Worm (Caenorhabditis elegans) whole organism, late embryonic: ENCODE data around the gene F49C5.16.
A peak's percentile ranks its signal among the peaks of the same experiment; 100 is the strongest.

ENCODE experiments used
- F13H6.1 ChIP-seq: sonication (generic microtip); optimal IDR thresholded peaks from 2 replicates; lab custom pipeline; 2016; ENCODE audit warnings: missing genetic modification characterization, missing compliant biosample characterization
- K09A11.1 ChIP-seq: sonication (generic microtip); optimal IDR thresholded peaks from 2 replicates; lab custom pipeline; 2017; ENCODE audit warnings: antibody characterized with exemption, mild to moderate bottlenecking, missing genetic modification characterization, missing compliant biosample characterization; ENCODE audit not compliant: insufficient read depth
- T23F11.4 ChIP-seq: fragments of 200-800 bp; sonication (Bioruptor generic); optimal IDR thresholded peaks from 2 replicates; lab custom pipeline; 2018; ENCODE audit warnings: mild to moderate bottlenecking, missing genetic modification characterization, missing compliant biosample characterization
- Y22D7AL.16 ChIP-seq: sonication (generic microtip); optimal IDR thresholded peaks from 2 replicates; lab custom pipeline; 2016; ENCODE audit warnings: missing genetic modification characterization, missing compliant biosample characterization
- ahr-1 ChIP-seq: sonication (generic microtip); optimal IDR thresholded peaks from 2 replicates; lab custom pipeline; 2016; ENCODE audit warnings: missing genetic modification characterization, missing compliant biosample characterization
- ceh-2 ChIP-seq: sonication (generic microtip); optimal IDR thresholded peaks from 2 replicates; lab custom pipeline; 2016; ENCODE audit warnings: missing genotype, missing genetic modification characterization, missing compliant biosample characterization
- ceh-22 ChIP-seq: sonication (generic microtip); optimal IDR thresholded peaks from 2 replicates; lab custom pipeline; 2017; ENCODE audit warnings: missing biosample characterization, missing genetic modification characterization
- ceh-30 ChIP-seq: fragments of 150-350 bp; optimal IDR thresholded peaks from 2 replicates; lab custom pipeline; 2014; ENCODE audit warnings: missing biosample characterization, missing genetic modification characterization
- ceh-45 ChIP-seq: fragments of 200-800 bp; sonication (Bioruptor generic); IDR thresholded peaks from 2 replicates; pipeline ENCODE4 v1.3.6; 2022; ENCODE audit warnings: missing genetic modification reagents, missing genetic modification characterization, missing compliant biosample characterization
- che-1 ChIP-seq: sonication (generic microtip); optimal IDR thresholded peaks from 2 replicates; lab custom pipeline; 2016; ENCODE audit warnings: mild to moderate bottlenecking, missing genetic modification characterization, missing compliant biosample characterization
- dve-1 ChIP-seq: sonication (generic microtip); optimal IDR thresholded peaks from 2 replicates; lab custom pipeline; 2017; ENCODE audit warnings: antibody characterized with exemption, mild to moderate bottlenecking, missing genetic modification characterization, missing compliant biosample characterization
- elt-2 ChIP-seq: sonication (generic microtip); optimal IDR thresholded peaks from 2 replicates; lab custom pipeline; 2016; ENCODE audit warnings: missing genetic modification reagents, missing genetic modification characterization, missing compliant biosample characterization
- elt-4 ChIP-seq: sonication (generic microtip); optimal IDR thresholded peaks from 2 replicates; lab custom pipeline; 2016; ENCODE audit warnings: missing genetic modification characterization, missing compliant biosample characterization
- ets-4 ChIP-seq: sonication (generic microtip); optimal IDR thresholded peaks from 2 replicates; lab custom pipeline; 2016; ENCODE audit warnings: missing genetic modification characterization, missing compliant biosample characterization
- fax-1 ChIP-seq: sonication (generic microtip); optimal IDR thresholded peaks from 2 replicates; lab custom pipeline; 2016; ENCODE audit warnings: missing genotype, missing genetic modification characterization, missing compliant biosample characterization
- fkh-10 ChIP-seq: fragments of 150-350 bp; optimal IDR thresholded peaks from 2 replicates; lab custom pipeline; 2014; ENCODE audit warnings: missing biosample characterization, missing genetic modification reagents, missing genetic modification characterization
- hlh-13 ChIP-seq: fragments of 200-800 bp; sonication (Bioruptor generic); optimal IDR thresholded peaks from 2 replicates; lab custom pipeline; 2018; ENCODE audit warnings: mild to moderate bottlenecking, missing genetic modification characterization, missing compliant biosample characterization
- hlh-15 ChIP-seq: sonication (generic microtip); optimal IDR thresholded peaks from 2 replicates; lab custom pipeline; 2016; ENCODE audit warnings: missing genetic modification characterization, missing compliant biosample characterization
- hlh-30 ChIP-seq: sonication (generic microtip); optimal IDR thresholded peaks from 2 replicates; lab custom pipeline; 2017; ENCODE audit warnings: antibody characterized with exemption, missing genetic modification characterization, missing compliant biosample characterization; ENCODE audit not compliant: insufficient read depth
- hlh-6 ChIP-seq: sonication (generic microtip); optimal IDR thresholded peaks from 2 replicates; lab custom pipeline; 2016; ENCODE audit warnings: missing genotype, missing genetic modification characterization, missing compliant biosample characterization
- hlh-8 ChIP-seq: sonication (generic microtip); optimal IDR thresholded peaks from 2 replicates; lab custom pipeline; 2016; ENCODE audit warnings: missing genotype, missing genetic modification characterization, missing compliant biosample characterization
- lin-11 ChIP-seq: fragments of 200-800 bp; sonication (Bioruptor generic); optimal IDR thresholded peaks from 2 replicates; lab custom pipeline; 2018; ENCODE audit warnings: mild to moderate bottlenecking, missing genetic modification characterization, missing compliant biosample characterization
- madf-2 ChIP-seq: sonication (generic microtip); optimal IDR thresholded peaks from 2 replicates; lab custom pipeline; 2017; ENCODE audit warnings: missing genetic modification characterization, missing compliant biosample characterization
- nfya-1 ChIP-seq: sonication (generic microtip); optimal IDR thresholded peaks from 2 replicates; lab custom pipeline; 2017; ENCODE audit warnings: missing genetic modification characterization, mild to moderate bottlenecking, missing compliant biosample characterization, antibody characterized with exemption, moderate library complexity
- nhr-11 ChIP-seq: fragments of 150-350 bp; optimal IDR thresholded peaks from 2 replicates; lab custom pipeline; 2014; ENCODE audit warnings: missing biosample characterization, missing genetic modification characterization
- pax-1 ChIP-seq: fragments of 150-350 bp; optimal IDR thresholded peaks from 2 replicates; lab custom pipeline; 2014; ENCODE audit warnings: missing biosample characterization, missing genetic modification characterization
- pqm-1 ChIP-seq: sonication (generic microtip); optimal IDR thresholded peaks from 2 replicates; lab custom pipeline; 2016; ENCODE audit warnings: missing genetic modification characterization, missing compliant biosample characterization
- pros-1 ChIP-seq: fragments of 150-350 bp; optimal IDR thresholded peaks from 2 replicates; lab custom pipeline; 2014; ENCODE audit warnings: missing biosample characterization, missing genetic modification reagents, missing genetic modification characterization
- sdc-2 ChIP-seq: sonication (generic microtip); optimal IDR thresholded peaks from 2 replicates; lab custom pipeline; 2016; ENCODE audit warnings: missing genotype, missing genetic modification characterization, missing compliant biosample characterization
- sox-2 ChIP-seq: fragments of 200-800 bp; sonication (Bioruptor generic); IDR thresholded peaks from 2 replicates; pipeline ENCODE4 v1.3.6; 2022; ENCODE audit warnings: missing genetic modification reagents, missing genetic modification characterization, missing compliant biosample characterization
- sox-4 ChIP-seq: sonication (generic microtip); optimal IDR thresholded peaks from 2 replicates; lab custom pipeline; 2017; ENCODE audit warnings: mild to moderate bottlenecking, missing genetic modification characterization, inconsistent platforms, missing compliant biosample characterization
- unc-3 ChIP-seq, 2 experiments: fragments of 200-800 bp in 1 of 2; sonication (Bioruptor generic) in 1 of 2; sonication (generic microtip) in 1 of 2; conservative IDR thresholded peaks in 1 of 2; optimal IDR thresholded peaks in 1 of 2; 2 replicates each; pipeline versions ENCODE4 v1.3.6 to Lab custom; 2016 to 2022; ENCODE audit warnings: missing compliant biosample characterization in 2 of 2, missing genetic modification characterization in 2 of 2, missing genetic modification reagents in 1 of 2
- unc-86 ChIP-seq: sonication (generic microtip); optimal IDR thresholded peaks from 2 replicates; lab custom pipeline; 2016; ENCODE audit warnings: missing genetic modification characterization, missing compliant biosample characterization
- zip-5 ChIP-seq: sonication (generic microtip); optimal IDR thresholded peaks from 2 replicates; lab custom pipeline; 2016; ENCODE audit warnings: missing genetic modification characterization, missing compliant biosample characterization

F49C5.16 gene

ce11 chrII:12542594-12542997 is 5.1 kb upstream of the F49C5.16 start:
- TF ChIP-seq pqm-1 (tag; lab: Kevin White, UChicago) (no peak), elt-2 (peak; percentile 89)

ce11 chrII:12544533-12544932 is 3.1 kb upstream of the F49C5.16 start, which contains the start of gene F49C5.9:
Gene F49C5.9 (minus strand): TSS chrII:12544633.
- TF ChIP-seq ahr-1 (no peak), ceh-2 (tag; lab: Kevin White, UChicago) (no peak)

ce11 chrII:12546413-12546812 is 1.2 kb upstream of the F49C5.16 start, which contains the start of the genes F49C5.5 and F49C5.10:
Gene F49C5.5 (minus strand): TSS chrII:12546513.
Gene F49C5.10 (plus strand): TSS chrII:12546756.
- TF ChIP-seq unc-3 (GFP tag; conservative IDR thresholded peaks at IDR 0.05; lab: Robert Waterston, UW) = no peak
- TF ChIP-seq unc-3 (tag; optimal IDR thresholded peaks at IDR 0.05; lab: Kevin White, UChicago) = no peak
- no peak for TF ChIP-seq ceh-30 (tag; lab: Kevin White, UChicago)
- no peak for TF ChIP-seq Y22D7AL.16
- TF ChIP-seq nfya-1 = no peak
- no peak for TF ChIP-seq fkh-10 (GFP tag; lab: Kevin White, UChicago)
- TF ChIP-seq hlh-15 (tag; lab: Kevin White, UChicago) = no peak
- TF ChIP-seq madf-2 (tag; lab: Kevin White, UChicago) = no peak
- TF ChIP-seq hlh-8 = no peak
- TF ChIP-seq elt-4 (tag; lab: Kevin White, UChicago) = no peak
- TF ChIP-seq dve-1 (tag; lab: Kevin White, UChicago) = no peak
- no peak for TF ChIP-seq K09A11.1
- no peak for TF ChIP-seq hlh-30 (tag; lab: Kevin White, UChicago)
- TF ChIP-seq pax-1 = no peak
- TF ChIP-seq sdc-2 (tag; lab: Kevin White, UChicago) = no peak

- no peak for TF ChIP-seq F13H6.1 (tag; lab: Kevin White, UChicago)
- TF ChIP-seq ets-4 (tag; lab: Kevin White, UChicago) = no peak
- TF ChIP-seq hlh-13 (GFP tag; lab: Kevin White, UChicago) = no peak
- no peak for TF ChIP-seq hlh-30 (tag; lab: Kevin White, UChicago)
- no peak for TF ChIP-seq che-1 (tag; lab: Kevin White, UChicago)
- no peak for TF ChIP-seq elt-2
- TF ChIP-seq fkh-10 (GFP tag; lab: Kevin White, UChicago) = no peak
- TF ChIP-seq T23F11.4 = no peak
- no peak for TF ChIP-seq ceh-22 (tag; lab: Kevin White, UChicago)
- no peak for TF ChIP-seq ceh-45 (GFP tag; lab: Robert Waterston, UW)
- TF ChIP-seq zip-5 (tag; lab: Kevin White, UChicago) = no peak
- TF ChIP-seq sox-4 (tag; lab: Kevin White, UChicago) = no peak
- no peak for TF ChIP-seq unc-86
- no peak for TF ChIP-seq lin-11 (tag; lab: Kevin White, UChicago)
- no peak for TF ChIP-seq nfya-1
- TF ChIP-seq fax-1 (tag; lab: Kevin White, UChicago) = no peak
Measured at ce11 chrII:12549613-12550012, 2.0 kb downstream of the F49C5.16 start.

- TF ChIP-seq sdc-2 (tag; lab: Kevin White, UChicago) (peak; percentile 97), Y22D7AL.16 (no peak)
Measured at ce11 chrII:12550940-12551339, 3.3 kb downstream of the F49C5.16 start.

ce11 chrII:12555579-12555978 is 7.9 kb downstream of the F49C5.16 start, which contains the start of gene F49C5.11:
Gene F49C5.11 (plus strand): TSS chrII:12555879.
- TF ChIP-seq sdc-2 (tag; lab: Kevin White, UChicago) (no peak), sox-2 (no peak), hlh-6 (no peak), pros-1 (tag; lab: Kevin White, UChicago) (no peak), T23F11.4 (no peak), unc-86 (no peak), nhr-11 (tag; lab: Kevin White, UChicago) (no peak)
- TF ChIP-seq, all 69 proteins: peak for 0
